Worm (Caenorhabditis elegans) whole organism, mixed stage, embryonic: ENCODE data around the gene C34E7.3.

ENCODE experiments used
- elt-1 ChIP-seq: sonication (generic microtip); optimal IDR thresholded peaks from 2 replicates; lab custom pipeline; 2017; ENCODE audit warnings: missing genetic modification characterization, mild to moderate bottlenecking, missing compliant biosample characterization, antibody characterized with exemption, moderate library complexity, borderline replicate concordance; ENCODE audit not compliant: insufficient read depth
- lin-13 ChIP-seq: fragments of 150-350 bp; optimal IDR thresholded peaks from 2 replicates; lab custom pipeline; 2014; ENCODE audit warnings: missing biosample characterization, missing genetic modification characterization
- lsy-2 ChIP-seq: fragments of 150-350 bp; optimal IDR thresholded peaks from 2 replicates; lab custom pipeline; 2014; ENCODE audit warnings: missing biosample characterization, missing genetic modification characterization
- mab-5 ChIP-seq: fragments of 150-350 bp; optimal IDR thresholded peaks from 2 replicates; lab custom pipeline; 2014; ENCODE audit warnings: missing biosample characterization, missing genetic modification characterization
- nhr-28 ChIP-seq: fragments of 150-350 bp; optimal IDR thresholded peaks from 2 replicates; lab custom pipeline; 2014; ENCODE audit warnings: missing biosample characterization, missing genetic modification characterization

- TF ChIP-seq elt-1 (tag; lab: Kevin White, UChicago) (no peak), nhr-28 (tag; lab: Kevin White, UChicago) (no peak), lin-13 (tag; lab: Kevin White, UChicago) (no peak), mab-5 (tag; lab: Kevin White, UChicago) (no peak), lsy-2 (tag; lab: Kevin White, UChicago) (no peak)
Measured at ce11 chrX:12958897-12959296, 28.8 kb downstream of the C34E7.3 start.
